Worm (Caenorhabditis elegans) whole organism, L4/young adult: ENCODE data around the gene lys-7.

ENCODE experiments used
- W03F9.2 ChIP-seq: fragments of 150-350 bp; optimal IDR thresholded peaks from 2 replicates; lab custom pipeline; 2014; ENCODE audit warnings: missing biosample characterization, missing genetic modification characterization
- dao-5 ChIP-seq: sonication (generic microtip); optimal IDR thresholded peaks from 2 replicates; lab custom pipeline; 2016; ENCODE audit warnings: missing genotype, missing genetic modification characterization, moderate library complexity, missing compliant biosample characterization
- him-1 ChIP-seq: sonication (generic microtip); optimal IDR thresholded peaks from 2 replicates; lab custom pipeline; 2016; ENCODE audit warnings: missing genotype, missing genetic modification reagents, missing genetic modification characterization, missing compliant biosample characterization

DNA sequence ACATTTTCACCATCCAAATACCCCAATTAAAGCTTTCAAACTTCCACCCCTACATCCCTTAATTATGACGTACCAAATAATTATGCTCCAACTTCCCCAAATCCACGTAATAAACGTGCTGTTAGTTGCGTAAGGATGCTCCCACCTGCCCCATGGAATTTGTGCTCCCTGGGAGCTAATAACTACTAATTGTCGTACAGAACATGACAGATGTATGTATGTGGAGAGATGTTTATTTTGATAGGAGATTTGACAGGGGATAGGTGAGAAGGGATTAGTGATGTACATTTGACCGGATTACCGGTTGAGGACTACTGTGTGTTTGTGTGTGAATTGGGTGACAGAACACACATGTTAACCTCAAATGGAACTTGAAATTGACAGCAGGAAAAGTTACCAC, 32.6 kb downstream of the lys-7 start:
- TF ChIP-seq dao-5 (tag; lab: Kevin White, UChicago): no peak
- no peak for TF ChIP-seq him-1
- TF ChIP-seq W03F9.2: no peak
